Fruit fly (Drosophila melanogaster) whole organism, embryonic: ENCODE measurements around the gene CG32147.
A peak's percentile ranks its signal among the peaks of the same experiment; 100 is the strongest.

Experiments used
- ATbp ChIP-seq: fragments of 200-800 bp; sonication (Bioruptor generic); optimal IDR thresholded peaks from 2 replicates; lab custom pipeline; 2017; ENCODE audit warnings: missing biosample characterization, mild to moderate bottlenecking, missing genetic modification characterization, missing genetic modification reagents
- Asciz ChIP-seq: fragments of 200-800 bp; sonication (Bioruptor generic); optimal IDR thresholded peaks from 2 replicates; lab custom pipeline; 2017; ENCODE audit warnings: missing biosample characterization, mild to moderate bottlenecking, missing genetic modification characterization, missing genetic modification reagents
- BEAF-32 ChIP-seq: fragments of 200-800 bp; sonication (Bioruptor generic); optimal IDR thresholded peaks from 3 replicates; lab custom pipeline; 2017; ENCODE audit warnings: missing biosample characterization, missing genetic modification characterization, mild to moderate bottlenecking, moderate library complexity, missing genetic modification reagents
- Bdp1 ChIP-seq: fragments of 200-800 bp; sonication (Bioruptor generic); optimal IDR thresholded peaks from 3 replicates; lab custom pipeline; 2016; ENCODE audit warnings: missing biosample characterization, missing genetic modification characterization
- CG10321 ChIP-seq: fragments of 200-800 bp; sonication (Bioruptor generic); IDR thresholded peaks from 2 replicates; pipeline ENCODE4 v1.3.6; 2022; ENCODE audit warnings: missing biosample characterization, missing genetic modification characterization
- CG1602 ChIP-seq: fragments of 200-800 bp; sonication (Bioruptor generic); optimal IDR thresholded peaks from 3 replicates; lab custom pipeline; 2016; ENCODE audit warnings: missing biosample characterization, missing genetic modification characterization
- CG17568 ChIP-seq: fragments of 200-800 bp; sonication (Bioruptor generic); optimal IDR thresholded peaks from 2 replicates; lab custom pipeline; 2018; ENCODE audit warnings: missing biosample characterization, mild to moderate bottlenecking, missing genetic modification characterization, moderate library complexity
- CG17829 ChIP-seq: fragments of 200-800 bp; optimal IDR thresholded peaks from 2 replicates; lab custom pipeline; 2019; ENCODE audit warnings: missing biosample characterization, mild to moderate bottlenecking, missing genetic modification characterization, moderate library complexity
- CG18262 ChIP-seq: fragments of 200-800 bp; optimal IDR thresholded peaks from 3 replicates; lab custom pipeline; 2019; ENCODE audit warnings: missing biosample characterization, mild to moderate bottlenecking, missing genetic modification characterization, moderate library complexity
- CG1832 ChIP-seq: fragments of 200-800 bp; sonication (Bioruptor generic); optimal IDR thresholded peaks from 2 replicates; lab custom pipeline; 2017; ENCODE audit warnings: missing biosample characterization, mild to moderate bottlenecking, missing genetic modification characterization, inconsistent platforms
- CG2116 ChIP-seq: fragments of 200-800 bp; sonication (Bioruptor generic); optimal IDR thresholded peaks from 3 replicates; lab custom pipeline; 2018; ENCODE audit warnings: missing biosample characterization, mild to moderate bottlenecking, missing genetic modification characterization
- CG2199 ChIP-seq: fragments of 200-800 bp; sonication (Bioruptor generic); IDR thresholded peaks from 3 replicates; pipeline ENCODE4 v1.3.6; 2022; ENCODE audit warnings: missing biosample characterization, missing genetic modification characterization
- CG2202 ChIP-seq: fragments of 200-800 bp; sonication (Bioruptor generic); optimal IDR thresholded peaks from 2 replicates; lab custom pipeline; 2018; ENCODE audit warnings: missing biosample characterization, mild to moderate bottlenecking, missing genetic modification characterization
- CG32767 ChIP-seq: fragments of 200-800 bp; sonication (Bioruptor generic); IDR thresholded peaks from 2 replicates; pipeline ENCODE4 v1.3.6; 2022; ENCODE audit warnings: missing biosample characterization, missing genetic modification characterization
- CG42726 ChIP-seq: fragments of 200-800 bp; sonication (Bioruptor generic); IDR thresholded peaks from 2 replicates; pipeline ENCODE4 v1.3.6; 2022; ENCODE audit warnings: missing biosample characterization, missing genetic modification characterization; ENCODE audit not compliant: partially characterized antibody
- CG4282 ChIP-seq: fragments of 200-800 bp; sonication (Bioruptor generic); optimal IDR thresholded peaks from 2 replicates; lab custom pipeline; 2016; ENCODE audit warnings: missing biosample characterization, missing genetic modification characterization
- CG4328 ChIP-seq: fragments of 200-800 bp; sonication (Bioruptor generic); optimal IDR thresholded peaks from 3 replicates; lab custom pipeline; 2017; ENCODE audit warnings: missing biosample characterization, missing genetic modification reagents, missing genetic modification characterization
- CG6254 ChIP-seq: fragments of 200-800 bp; sonication (Bioruptor generic); optimal IDR thresholded peaks from 3 replicates; lab custom pipeline; 2017; ENCODE audit warnings: mild to moderate bottlenecking, missing biosample characterization, missing genetic modification reagents, missing genetic modification characterization
- CG6654 ChIP-seq: fragments of 200-800 bp; sonication (Bioruptor generic); optimal IDR thresholded peaks from 2 replicates; lab custom pipeline; 2017; ENCODE audit warnings: missing biosample characterization, mild to moderate bottlenecking, missing genetic modification characterization
- CG8944 ChIP-seq: fragments of 200-800 bp; sonication (Bioruptor generic); optimal IDR thresholded peaks from 3 replicates; lab custom pipeline; 2016; ENCODE audit warnings: missing biosample characterization, missing genetic modification characterization
- CG9932 ChIP-seq: fragments of 200-800 bp; sonication (Bioruptor generic); IDR thresholded peaks from 2 replicates; pipeline ENCODE4 v1.3.6; 2022; ENCODE audit warnings: missing biosample characterization, missing genetic modification characterization
- Dek ChIP-seq: fragments of 200-800 bp; sonication (Bioruptor generic); optimal IDR thresholded peaks from 3 replicates; lab custom pipeline; 2019; ENCODE audit warnings: missing biosample characterization, mild to moderate bottlenecking, missing genetic modification characterization, moderate library complexity
- Dip2 ChIP-seq: fragments of 200-800 bp; sonication (Bioruptor generic); IDR thresholded peaks from 2 replicates; pipeline ENCODE4 v1.3.6; 2022; ENCODE audit warnings: missing biosample characterization, missing genetic modification characterization
- Dip3 ChIP-seq: fragments of 200-800 bp; sonication (Bioruptor generic); optimal IDR thresholded peaks from 3 replicates; lab custom pipeline; 2016; ENCODE audit warnings: missing biosample characterization, missing genetic modification characterization
- Doc2 ChIP-seq: fragments of 200-800 bp; sonication (Bioruptor generic); IDR thresholded peaks from 2 replicates; pipeline ENCODE4 v1.3.6; 2022; ENCODE audit warnings: missing biosample characterization, missing genetic modification characterization
- HLH54F ChIP-seq: fragments of 200-800 bp; sonication (Bioruptor generic); optimal IDR thresholded peaks from 3 replicates; lab custom pipeline; 2016; ENCODE audit warnings: missing biosample characterization, missing genetic modification characterization
- Hmr ChIP-seq: fragments of 200-800 bp; sonication (Bioruptor generic); optimal IDR thresholded peaks from 3 replicates; lab custom pipeline; 2017; ENCODE audit warnings: mild to moderate bottlenecking, missing biosample characterization, missing genetic modification reagents, missing genetic modification characterization
- Hr78 ChIP-seq, 2 experiments: fragments of 200-800 bp in 1 of 2; fragments of >200 bp in 1 of 2; sonication (Bioruptor generic) in 1 of 2; optimal IDR thresholded peaks; 2 replicates each; lab custom pipeline; 2017 to 2019; ENCODE audit warnings: missing biosample characterization in 2 of 2, missing genetic modification characterization in 2 of 2, mild to moderate bottlenecking in 1 of 2, moderate library complexity in 1 of 2
- Hsf ChIP-seq: fragments of 200-800 bp; sonication (Bioruptor generic); optimal IDR thresholded peaks from 3 replicates; lab custom pipeline; 2016; ENCODE audit warnings: missing biosample characterization, missing genetic modification characterization
- Myb ChIP-seq: fragments of 200-800 bp; sonication (Bioruptor generic); optimal IDR thresholded peaks from 2 replicates; lab custom pipeline; 2016; ENCODE audit warnings: missing biosample characterization, missing genetic modification characterization
- NC2α ChIP-seq: fragments of 200-800 bp; sonication (Bioruptor generic); optimal IDR thresholded peaks from 2 replicates; lab custom pipeline; 2016; ENCODE audit warnings: missing biosample characterization, missing genetic modification characterization
- NFAT ChIP-seq: fragments of 200-800 bp; sonication (Bioruptor generic); IDR thresholded peaks from 2 replicates; pipeline ENCODE4 v1.3.6; 2022; ENCODE audit warnings: missing biosample characterization, missing genetic modification characterization
- Spps ChIP-seq: fragments of 200-800 bp; sonication (Bioruptor generic); optimal IDR thresholded peaks from 2 replicates; lab custom pipeline; 2018; ENCODE audit warnings: missing biosample characterization, mild to moderate bottlenecking, missing genetic modification characterization
- YL-1 ChIP-seq: fragments of 200-800 bp; sonication (Bioruptor generic); optimal IDR thresholded peaks from 3 replicates; lab custom pipeline; 2017; ENCODE audit warnings: missing biosample characterization, mild to moderate bottlenecking, missing genetic modification characterization
- al ChIP-seq: fragments of 200-800 bp; sonication (Bioruptor generic); IDR thresholded peaks from 2 replicates; pipeline ENCODE4 v1.3.6; 2022; ENCODE audit warnings: missing biosample characterization, missing genetic modification characterization
- ap ChIP-seq: fragments of 200-800 bp; sonication (Bioruptor generic); IDR thresholded peaks from 2 replicates; pipeline ENCODE4 v1.3.6; 2022; ENCODE audit warnings: missing biosample characterization, missing genetic modification characterization
- ase ChIP-seq: fragments of 200-800 bp; sonication (Bioruptor generic); IDR thresholded peaks from 3 replicates; pipeline ENCODE4 v1.3.6; 2022; ENCODE audit warnings: missing biosample characterization, missing genetic modification characterization
- bigmax ChIP-seq: fragments of 200-800 bp; sonication (Bioruptor generic); optimal IDR thresholded peaks from 2 replicates; lab custom pipeline; 2018; ENCODE audit warnings: missing biosample characterization, mild to moderate bottlenecking, missing genetic modification characterization
- dpn ChIP-seq, 2 experiments: fragments of 200-800 bp; sonication (Bioruptor generic); optimal IDR thresholded peaks; 3 replicates each; lab custom pipeline; 2016; ENCODE audit warnings: missing biosample characterization in 2 of 2, missing genetic modification characterization in 2 of 2
- gt ChIP-seq: fragments of 200-800 bp; sonication (Bioruptor generic); IDR thresholded peaks from 2 replicates; pipeline ENCODE4 v1.3.6; 2022; ENCODE audit warnings: missing biosample characterization, missing genetic modification characterization
- hb ChIP-seq: fragments of 200-800 bp; sonication (Bioruptor generic); IDR thresholded peaks from 3 replicates; pipeline ENCODE4 v1.3.6; 2022; ENCODE audit warnings: missing biosample characterization, missing genetic modification characterization; ENCODE audit not compliant: partially characterized antibody
- maf-S ChIP-seq: fragments of 200-800 bp; sonication (Bioruptor generic); optimal IDR thresholded peaks from 2 replicates; lab custom pipeline; 2016; ENCODE audit warnings: missing biosample characterization, missing genetic modification characterization
- mirr ChIP-seq: fragments of 200-800 bp; sonication (Bioruptor generic); optimal IDR thresholded peaks from 3 replicates; lab custom pipeline; 2018; ENCODE audit warnings: missing biosample characterization, mild to moderate bottlenecking, missing genetic modification characterization
- nerfin-1 ChIP-seq: fragments of 200-800 bp; sonication (Bioruptor generic); optimal IDR thresholded peaks from 3 replicates; lab custom pipeline; 2019; ENCODE audit warnings: missing biosample characterization, mild to moderate bottlenecking, missing genetic modification characterization, moderate library complexity
- otp ChIP-seq: fragments of 200-800 bp; sonication (Bioruptor generic); IDR thresholded peaks from 3 replicates; pipeline ENCODE4, ENCODE4 v1.3.6; 2022; ENCODE audit warnings: missing biosample characterization, missing genetic modification characterization
- pb ChIP-seq: fragments of 200-800 bp; sonication (Bioruptor generic); optimal IDR thresholded peaks from 3 replicates; lab custom pipeline; 2016; ENCODE audit warnings: missing biosample characterization, missing genetic modification characterization
- repo ChIP-seq: fragments of 200-800 bp; sonication (Bioruptor generic); optimal IDR thresholded peaks from 2 replicates; lab custom pipeline; 2016; ENCODE audit warnings: missing biosample characterization, missing genetic modification characterization
- slbo ChIP-seq: fragments of 200-800 bp; sonication (Bioruptor generic); IDR thresholded peaks from 2 replicates; pipeline ENCODE4 v1.3.6; 2022; ENCODE audit warnings: missing biosample characterization, missing genetic modification characterization
- trh ChIP-seq: fragments of 200-800 bp; sonication (Bioruptor generic); optimal IDR thresholded peaks from 2 replicates; lab custom pipeline; 2016; ENCODE audit warnings: missing biosample characterization, missing genetic modification characterization
- vvl ChIP-seq: fragments of 200-800 bp; sonication (Bioruptor generic); IDR thresholded peaks from 2 replicates; pipeline ENCODE4 v1.3.6; 2022; ENCODE audit warnings: missing biosample characterization, missing genetic modification characterization
- wor ChIP-seq: fragments of 200-800 bp; sonication (Bioruptor generic); IDR thresholded peaks from 2 replicates; pipeline ENCODE4 v1.3.6; 2022; ENCODE audit warnings: missing biosample characterization, missing genetic modification characterization

The CG32147 gene

dm6 chr3L:15107776-15108379, 36.0 kb downstream of the CG32147 start (continued):
- TF ChIP-seq bigmax (GFP tag; lab: Kevin White, UChicago) (no peak), CG6654 (GFP tag; lab: Kevin White, UChicago) (peak; percentile 40), pb (no peak), CG17829 (tag; lab: Kevin White, UChicago) (peak; percentile 76), CG2116 (no peak), CG10321 (GFP tag; lab: Robert Waterston, UW) (no peak), CG4328 (peak; percentile 9), CG9932 (no peak), Dek (tag; lab: Kevin White, UChicago) (no peak), CG17568 (GFP tag; lab: Kevin White, UChicago) (no peak), dpn (GFP tag; optimal IDR thresholded peaks at IDR 0.05; lab: Kevin White, UChicago) (peak in 1 of 2 experiments; percentile 9), CG4282 (no peak), CG2202 (peak; percentile 30), Spps (tag; lab: Kevin White, UChicago) (peak; percentile 39), ATbp (GFP tag; lab: Kevin White, UChicago) (peak; percentile 40), wor (GFP tag; lab: Robert Waterston, UW) (peak; percentile 40; the same call in 1 of the 2 replicates), YL-1 (GFP tag; lab: Kevin White, UChicago) (no peak), Myb (GFP tag; lab: Kevin White, UChicago) (no peak), mirr (GFP tag; lab: Kevin White, UChicago) (no peak), trh (GFP tag; lab: Kevin White, UChicago) (no peak), NFAT (GFP tag; lab: Robert Waterston, UW) (no peak), CG8944 (GFP tag; lab: Kevin White, UChicago) (no peak), nerfin-1 (peak; percentile 30), Hr78 (GFP tag; optimal IDR thresholded peaks at IDR 0.05; lab: Kevin White, UChicago) (no peak), CG6254 (peak; percentile 32), hb (GFP tag; lab: Robert Waterston, UW) (no peak), Bdp1 (GFP tag; lab: Kevin White, UChicago) (no peak), Doc2 (no peak), vvl (GFP tag; lab: Robert Waterston, UW) (peak; percentile 74), otp (GFP tag; lab: Robert Waterston, UW) (no peak), CG2199 (GFP tag; lab: Robert Waterston, UW) (no peak), ap (GFP tag; lab: Robert Waterston, UW) (no peak), repo (no peak), HLH54F (GFP tag; lab: Kevin White, UChicago) (no peak), CG32767 (no peak), NC2α (GFP tag; lab: Kevin White, UChicago) (no peak), Hmr (peak; percentile 52), gt (no peak), slbo (no peak), ase (GFP tag; lab: Robert Waterston, UW) (no peak), Dip3 (GFP tag; lab: Kevin White, UChicago) (no peak), maf-S (GFP tag; lab: Kevin White, UChicago) (no peak), BEAF-32 (GFP tag; lab: Kevin White, UChicago) (no peak), CG42726 (GFP tag; lab: Robert Waterston, UW) (no peak), CG1602 (GFP tag; lab: Kevin White, UChicago) (peak; percentile 43), CG18262 (tag; lab: Kevin White, UChicago) (peak; percentile 86), Hsf (GFP tag; lab: Kevin White, UChicago) (peak; percentile 10), al (GFP tag; lab: Robert Waterston, UW) (no peak), Dip2 (GFP tag; lab: Robert Waterston, UW) (no peak), CG1832 (GFP tag; lab: Kevin White, UChicago) (peak; percentile 25), Asciz (GFP tag; lab: Kevin White, UChicago) (peak; percentile 52)
